Worm (Caenorhabditis elegans): ENCODE results near the gene W01B6.4.

Gene W01B6.4

ce11 chrIV:10116765-10117164 is 41.5 kb downstream of the W01B6.4 start:
- TF ChIP-seq aha-1 (tag) (peak; percentile 29), fos-1 (tag; optimal IDR thresholded peaks at IDR 0.05) (no peak), hif-1 (tag; optimal IDR thresholded peaks at IDR 0.05) (no peak), Y48G9A.11 (GFP tag; IDR thresholded peaks at IDR 0.05) (0 out of 2 replicates have a peak, but pooled peaks have one; percentile 23)

- TF ChIP-seq lin-15B (tag; optimal IDR thresholded peaks at IDR 0.05) (no peak), mep-1 (tag; optimal IDR thresholded peaks at IDR 0.05) (no peak)
These were observed 46.9 kb downstream of the W01B6.4 start, which contains the start of gene irld-21 for ce11 chrIV:10122205-10122604. irld-21 (minus strand) TSS chrIV:10122305.
